Worm (Caenorhabditis elegans) whole organism, L4 larva: Measurements from ENCODE around the gene tmem-145.

Experiments
- aha-1 ChIP-seq: fragments of 150-350 bp; peaks from one replicate; lab custom pipeline; 2014; ENCODE audit warnings: missing biosample characterization, missing genetic modification characterization
- unc-39 ChIP-seq: sonication (generic microtip); optimal IDR thresholded peaks from 2 replicates; lab custom pipeline; 2017; ENCODE audit warnings: missing biosample characterization, missing genetic modification characterization
- ztf-7 ChIP-seq: fragments of 150-350 bp; optimal IDR thresholded peaks from 2 replicates; lab custom pipeline; 2014; ENCODE audit warnings: missing biosample characterization, missing genetic modification characterization

ce11 chrX:12097995-12098394 is 24.3 kb upstream of the tmem-145 start:
- TF ChIP-seq aha-1 (tag; lab: Kevin White, UChicago) (peak; percentile 90), ztf-7 (no peak), unc-39 (no peak)
